Worm (Caenorhabditis elegans) whole organism, young adult: ENCODE measurements around the gene Y17G7B.3.

Source experiments
- B0035.1 ChIP-seq: sonication (generic microtip); optimal IDR thresholded peaks from 2 replicates; lab custom pipeline; 2016; ENCODE audit warnings: missing genetic modification characterization, mild to moderate bottlenecking, missing compliant biosample characterization, missing genotype, missing genetic modification reagents
- B0336.3 ChIP-seq: fragments of 200-800 bp; sonication (Bioruptor generic); IDR thresholded peaks from 2 replicates; pipeline ENCODE4 v1.3.6; 2022; ENCODE audit warnings: missing genetic modification characterization, missing compliant biosample characterization
- C17E4.6 ChIP-seq: fragments of 200-800 bp; sonication (Bioruptor generic); IDR thresholded peaks from 2 replicates; pipeline ENCODE4 v1.3.6; 2022; ENCODE audit warnings: missing genetic modification reagents, missing genetic modification characterization, missing compliant biosample characterization
- D2030.7 ChIP-seq: fragments of 200-800 bp; sonication (Bioruptor generic); IDR thresholded peaks from 2 replicates; pipeline ENCODE4 v1.3.6; 2022; ENCODE audit warnings: missing genetic modification reagents, missing genetic modification characterization, missing compliant biosample characterization
- F22D6.2 ChIP-seq: sonication (generic microtip); optimal IDR thresholded peaks from 2 replicates; lab custom pipeline; 2016; ENCODE audit warnings: mild to moderate bottlenecking, missing genetic modification characterization, missing compliant biosample characterization
- F33H1.4 ChIP-seq: fragments of 200-800 bp; sonication (Bioruptor generic); IDR thresholded peaks from 2 replicates; pipeline ENCODE4 v1.3.6; 2022; ENCODE audit warnings: missing genetic modification reagents, missing genetic modification characterization, missing compliant biosample characterization
- F37B4.10 ChIP-seq: fragments of 200-800 bp; sonication (Bioruptor generic); IDR thresholded peaks from 2 replicates; pipeline ENCODE4 v1.3.6; 2022; ENCODE audit warnings: missing genetic modification characterization, missing compliant biosample characterization
- F49E8.2 ChIP-seq: sonication (generic microtip); optimal IDR thresholded peaks from 3 replicates; lab custom pipeline; 2017; ENCODE audit warnings: missing genetic modification characterization, mild to moderate bottlenecking, missing compliant biosample characterization, antibody characterized with exemption, moderate library complexity; ENCODE audit not compliant: insufficient read depth
- K12H6.12 ChIP-seq: fragments of 200-800 bp; sonication (Bioruptor generic); optimal IDR thresholded peaks from 2 replicates; lab custom pipeline; 2018; ENCODE audit warnings: mild to moderate bottlenecking, missing genetic modification characterization, missing compliant biosample characterization
- Y53F4B.3 ChIP-seq: fragments of 200-800 bp; sonication (Bioruptor generic); IDR thresholded peaks from 2 replicates; pipeline ENCODE4 v1.3.6; 2022; ENCODE audit warnings: missing genetic modification reagents, missing genetic modification characterization, missing compliant biosample characterization
- Y53G8AR.9 ChIP-seq: fragments of 200-800 bp; sonication (Bioruptor generic); conservative IDR thresholded peaks from 2 replicates; pipeline ENCODE4 v1.3.6; 2022; ENCODE audit warnings: missing genetic modification reagents, missing genetic modification characterization, missing compliant biosample characterization
- Y67H2A.10 ChIP-seq: fragments of 200-800 bp; sonication (Bioruptor generic); conservative IDR thresholded peaks from 2 replicates; pipeline ENCODE4 v1.3.6; 2022; ENCODE audit warnings: missing genetic modification reagents, missing genetic modification characterization, missing compliant biosample characterization
- akir-1 ChIP-seq: fragments of 200-800 bp; sonication (Bioruptor generic); optimal IDR thresholded peaks from 2 replicates; lab custom pipeline; 2018; ENCODE audit warnings: mild to moderate bottlenecking, missing genetic modification characterization, moderate library complexity, missing compliant biosample characterization
- athp-1 ChIP-seq: sonication (generic microtip); optimal IDR thresholded peaks from 2 replicates; lab custom pipeline; 2017; ENCODE audit warnings: mild to moderate bottlenecking, missing genetic modification characterization, missing compliant biosample characterization
- attf-5 ChIP-seq: fragments of 200-800 bp; sonication (Bioruptor generic); optimal IDR thresholded peaks from 2 replicates; lab custom pipeline; 2018; ENCODE audit warnings: mild to moderate bottlenecking, missing genetic modification characterization, missing compliant biosample characterization
- ccch-3 ChIP-seq: fragments of 200-800 bp; sonication (Bioruptor generic); optimal IDR thresholded peaks from 2 replicates; lab custom pipeline; 2018; ENCODE audit warnings: mild to moderate bottlenecking, missing genetic modification characterization, missing compliant biosample characterization
- cebp-1 ChIP-seq, 2 experiments: fragments of 200-800 bp in 1 of 2; sonication (Bioruptor generic) in 1 of 2; sonication (generic microtip) in 1 of 2; IDR thresholded peaks in 1 of 2; optimal IDR thresholded peaks in 1 of 2; 2 replicates each; pipeline versions ENCODE4 v1.3.6 to Lab custom; 2017 to 2022; ENCODE audit warnings: missing compliant biosample characterization in 2 of 2, missing genetic modification characterization in 2 of 2, mild to moderate bottlenecking in 1 of 2, missing genetic modification reagents in 1 of 2, moderate library complexity in 1 of 2
- dox-1 ChIP-seq: fragments of 200-800 bp; sonication (Bioruptor generic); IDR thresholded peaks from 2 replicates; pipeline ENCODE4 v1.3.6; 2022; ENCODE audit warnings: missing genetic modification reagents, missing genetic modification characterization, missing compliant biosample characterization
- dpl-1 ChIP-seq: fragments of 150-350 bp; optimal IDR thresholded peaks from 2 replicates; lab custom pipeline; 2014; ENCODE audit warnings: missing biosample characterization, missing genetic modification reagents, missing genetic modification characterization
- egl-44 ChIP-seq: fragments of 200-800 bp; sonication (Bioruptor generic); IDR thresholded peaks from 2 replicates; pipeline ENCODE4 v1.3.6; 2022; ENCODE audit warnings: missing genetic modification reagents, missing genetic modification characterization, missing compliant biosample characterization
- egrh-3 ChIP-seq: fragments of 200-800 bp; sonication (Bioruptor generic); IDR thresholded peaks from 2 replicates; pipeline ENCODE4 v1.3.6; 2022; ENCODE audit warnings: missing genetic modification reagents, missing genetic modification characterization, missing compliant biosample characterization
- ekl-4 ChIP-seq: fragments of 200-800 bp; sonication (Bioruptor generic); IDR thresholded peaks from 2 replicates; pipeline ENCODE4 v1.3.6; 2022; ENCODE audit warnings: missing genetic modification reagents, missing genetic modification characterization, missing compliant biosample characterization
- hmg-20 ChIP-seq: fragments of 200-800 bp; sonication (Bioruptor generic); IDR thresholded peaks from 2 replicates; pipeline ENCODE4 v1.3.6; 2022; ENCODE audit warnings: missing genetic modification reagents, missing genetic modification characterization, missing compliant biosample characterization
- hsf-1 ChIP-seq: fragments of 200-800 bp; sonication (Bioruptor generic); IDR thresholded peaks from 2 replicates; pipeline ENCODE4 v1.3.6; 2022; ENCODE audit warnings: missing genetic modification reagents, missing genetic modification characterization, missing compliant biosample characterization
- lag-1 ChIP-seq: fragments of 200-800 bp; sonication (Bioruptor generic); IDR thresholded peaks from 2 replicates; pipeline ENCODE4 v1.3.6; 2022; ENCODE audit warnings: missing genetic modification reagents, missing genetic modification characterization, missing compliant biosample characterization
- let-526 ChIP-seq: fragments of 200-800 bp; sonication (Bioruptor generic); IDR thresholded peaks from 2 replicates; pipeline ENCODE4 v1.3.6; 2022; ENCODE audit warnings: missing genetic modification reagents, missing genetic modification characterization, missing compliant biosample characterization
- let-607 ChIP-seq, 2 experiments: fragments of 200-800 bp in 1 of 2; sonication (Bioruptor generic) in 1 of 2; sonication (generic microtip) in 1 of 2; optimal IDR thresholded peaks; 2 replicates each; lab custom pipeline; 2016 to 2018; ENCODE audit warnings: mild to moderate bottlenecking in 2 of 2, missing compliant biosample characterization in 2 of 2, missing genetic modification characterization in 2 of 2, moderate library complexity in 2 of 2, missing genotype in 1 of 2
- lin-40 ChIP-seq: sonication (generic microtip); optimal IDR thresholded peaks from 2 replicates; lab custom pipeline; 2016; ENCODE audit warnings: missing genetic modification characterization, mild to moderate bottlenecking, missing compliant biosample characterization, missing genotype, missing genetic modification reagents
- lin-54 ChIP-seq: fragments of 200-800 bp; sonication (Bioruptor generic); optimal IDR thresholded peaks from 2 replicates; lab custom pipeline; 2018; ENCODE audit warnings: mild to moderate bottlenecking, missing genetic modification characterization, missing compliant biosample characterization
- lir-1 ChIP-seq: fragments of 200-800 bp; sonication (Bioruptor generic); conservative IDR thresholded peaks from 2 replicates; pipeline ENCODE4 v1.3.6; 2022; ENCODE audit warnings: missing genetic modification reagents, missing genetic modification characterization, missing compliant biosample characterization
- mxl-1 ChIP-seq: sonication (generic microtip); optimal IDR thresholded peaks from 2 replicates; lab custom pipeline; 2016; ENCODE audit warnings: missing genetic modification characterization, missing compliant biosample characterization
- nfya-1 ChIP-seq: sonication (generic microtip); optimal IDR thresholded peaks from 2 replicates; lab custom pipeline; 2017; ENCODE audit warnings: antibody characterized with exemption, missing compliant biosample characterization, missing genetic modification characterization, borderline replicate concordance; ENCODE audit not compliant: insufficient read depth
- nfyb-1 ChIP-seq: fragments of 200-800 bp; sonication (Bioruptor generic); IDR thresholded peaks from 2 replicates; pipeline ENCODE4 v1.3.6; 2022; ENCODE audit warnings: missing genetic modification reagents, missing genetic modification characterization, missing compliant biosample characterization
- nhr-120 ChIP-seq: fragments of 200-800 bp; sonication (Bioruptor generic); IDR thresholded peaks from 2 replicates; pipeline ENCODE4 v1.3.6; 2022; ENCODE audit warnings: missing genetic modification characterization, missing compliant biosample characterization
- pha-4 ChIP-seq: fragments of 150-350 bp; sonication (generic microtip); optimal IDR thresholded peaks from 2 replicates; lab custom pipeline; 2014; ENCODE audit warnings: missing biosample characterization, missing genetic modification reagents, missing genetic modification characterization
- rpc-1 ChIP-seq, 2 experiments: fragments of 150-350 bp in 1 of 2; sonication (generic microtip) in 1 of 2; optimal IDR thresholded peaks; 2 replicates each; lab custom pipeline; 2014 to 2018; ENCODE audit warnings: missing biosample characterization in 1 of 2, missing genetic modification characterization in 1 of 2, missing genetic modification reagents in 1 of 2, missing genotype in 1 of 2
- snpc-1.3 ChIP-seq: sonication (generic microtip); optimal IDR thresholded peaks from 2 replicates; lab custom pipeline; 2017; ENCODE audit warnings: missing genetic modification characterization, mild to moderate bottlenecking, missing compliant biosample characterization, antibody characterized with exemption, moderate library complexity, missing genotype, missing genetic modification reagents; ENCODE audit not compliant: insufficient read depth
- snpc-3.4 ChIP-seq: sonication (generic microtip); optimal IDR thresholded peaks from 2 replicates; lab custom pipeline; 2017; ENCODE audit warnings: missing genetic modification characterization, mild to moderate bottlenecking, missing compliant biosample characterization, antibody characterized with exemption, moderate library complexity, missing genotype, missing genetic modification reagents
- snpc-4 ChIP-seq, 5 experiments: fragments of 150-350 bp in 1 of 5; sonication (generic microtip) in 4 of 5; optimal IDR thresholded peaks; 2 replicates each; lab custom pipeline; 2014 to 2018; ENCODE audit warnings: missing genetic modification characterization in 5 of 5, missing biosample characterization in 3 of 5, antibody characterized with exemption in 2 of 5, mild to moderate bottlenecking in 2 of 5, missing compliant biosample characterization in 2 of 5, missing genotype in 2 of 5, moderate library complexity in 2 of 5, missing genetic modification reagents in 1 of 5
- somi-1 ChIP-seq: fragments of 200-800 bp; sonication (Bioruptor generic); optimal IDR thresholded peaks from 2 replicates; lab custom pipeline; 2018; ENCODE audit warnings: mild to moderate bottlenecking, missing genetic modification characterization, missing compliant biosample characterization
- tbp1 ChIP-seq: fragments of 200-800 bp; sonication (Bioruptor generic); optimal IDR thresholded peaks from 2 replicates; lab custom pipeline; 2018; ENCODE audit warnings: mild to moderate bottlenecking, missing genetic modification characterization, missing compliant biosample characterization
- tlf-1 ChIP-seq: fragments of 200-800 bp; sonication (Bioruptor generic); optimal IDR thresholded peaks from 2 replicates; lab custom pipeline; 2018; ENCODE audit warnings: mild to moderate bottlenecking, missing genetic modification characterization, missing compliant biosample characterization
- unc-130 ChIP-seq: sonication (generic microtip); optimal IDR thresholded peaks from 2 replicates; lab custom pipeline; 2016; ENCODE audit warnings: missing genetic modification reagents, missing genetic modification characterization, missing compliant biosample characterization
- xnd-1 ChIP-seq: sonication (generic microtip); optimal IDR thresholded peaks from 2 replicates; lab custom pipeline; 2016; ENCODE audit warnings: missing genotype, missing genetic modification reagents, missing genetic modification characterization, missing compliant biosample characterization
- ztf-18 ChIP-seq: sonication (generic microtip); optimal IDR thresholded peaks from 2 replicates; lab custom pipeline; 2016; ENCODE audit warnings: missing genotype, mild to moderate bottlenecking, missing genetic modification characterization, missing compliant biosample characterization

Y17G7B.3 gene

DNA sequence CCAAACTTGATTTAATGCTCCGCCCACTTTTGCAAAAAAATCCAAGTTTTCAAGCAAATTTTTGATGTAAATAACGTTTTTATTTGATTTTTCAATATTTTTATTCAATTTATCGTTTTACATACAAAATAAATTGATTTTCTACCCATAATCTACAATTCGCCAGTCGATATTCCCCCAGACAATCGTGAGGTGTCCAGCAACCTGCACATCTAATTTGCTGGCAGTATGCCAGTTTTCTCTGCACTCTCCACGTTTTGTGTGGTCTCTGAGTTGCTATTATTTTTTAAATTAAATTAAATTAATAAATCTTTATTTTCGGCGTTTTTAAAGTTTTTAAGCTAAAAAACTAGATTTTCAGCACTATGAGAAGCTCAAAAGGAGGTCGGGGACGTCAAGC is 8.7 kb upstream of the Y17G7B.3 start (continued):
- TF ChIP-seq snpc-4 (GFP tag; optimal IDR thresholded peaks at IDR 0.05; lab: Kevin White, UChicago) (peak; percentile 23), snpc-4 (tag; optimal IDR thresholded peaks at IDR 0.05; lab: Kevin White, UChicago) (peak in 3 of 4 experiments; percentile 66 to 79 (median 66)), ztf-18 (peak; percentile 71), nfya-1 (no peak), dox-1 (GFP tag; lab: Robert Waterston, UW) (no peak), ekl-4 (GFP tag; lab: Robert Waterston, UW) (no peak; the same call in 1 of the 2 replicates), athp-1 (tag; lab: Kevin White, UChicago) (peak; percentile 89), F22D6.2 (tag; lab: Kevin White, UChicago) (peak; percentile 16), Y53G8AR.9 (GFP tag; lab: Robert Waterston, UW) (peak; percentile 92), lir-1 (GFP tag; lab: Robert Waterston, UW) (peak; percentile 88), D2030.7 (GFP tag; lab: Robert Waterston, UW) (peak; percentile 96), F37B4.10 (GFP tag; lab: Robert Waterston, UW) (no peak), nfyb-1 (GFP tag; lab: Robert Waterston, UW) (peak; percentile 84; the same call in 1 of the 2 replicates), snpc-3.4 (peak; percentile 88), xnd-1 (tag; lab: Kevin White, UChicago) (peak; percentile 4), let-607 (tag; optimal IDR thresholded peaks at IDR 0.05; lab: Kevin White, UChicago) (peak; percentile 25 to 80), tbp1 (GFP tag; lab: Kevin White, UChicago) (peak; percentile 76), ccch-3 (peak; percentile 65), snpc-1.3 (peak; percentile 87), hsf-1 (GFP tag; lab: Robert Waterston, UW) (peak; percentile 83), lin-40 (tag; lab: Kevin White, UChicago) (peak; percentile 92), F33H1.4 (GFP tag; lab: Robert Waterston, UW) (peak; percentile 93), tlf-1 (GFP tag; lab: Kevin White, UChicago) (peak; percentile 96), B0035.1 (peak; percentile 62), somi-1 (GFP tag; lab: Kevin White, UChicago) (no peak), akir-1 (no peak), mxl-1 (no peak), hmg-20 (GFP tag; lab: Robert Waterston, UW) (no peak), attf-5 (GFP tag; lab: Kevin White, UChicago) (peak; percentile 94), egl-44 (GFP tag; lab: Robert Waterston, UW) (no peak), unc-130 (GFP tag; lab: Kevin White, UChicago) (peak; percentile 44), dpl-1 (GFP tag; lab: Kevin White, UChicago) (peak; percentile 27), B0336.3 (GFP tag; lab: Robert Waterston, UW) (peak; percentile 68), egrh-3 (GFP tag; lab: Robert Waterston, UW) (peak; percentile 59), Y53F4B.3 (peak; percentile 70; the same call in 1 of the 2 replicates), pha-4 (tag; lab: Kevin White, UChicago) (peak; percentile 74), nhr-120 (GFP tag; lab: Robert Waterston, UW) (no peak), lag-1 (no peak), K12H6.12 (tag; lab: Kevin White, UChicago) (peak; percentile 82), C17E4.6 (GFP tag; lab: Robert Waterston, UW) (peak; percentile 71), cebp-1 (GFP tag; IDR thresholded peaks at IDR 0.05; lab: Robert Waterston, UW) (no peak; the same call in none of the 2 replicates), cebp-1 (tag; optimal IDR thresholded peaks at IDR 0.05; lab: Kevin White, UChicago) (peak; percentile 58), rpc-1 (optimal IDR thresholded peaks at IDR 0.05; lab: Kevin White, UChicago) (no peak), rpc-1 (tag; optimal IDR thresholded peaks at IDR 0.05; lab: Kevin White, UChicago) (no peak), F49E8.2 (tag; lab: Kevin White, UChicago) (peak; percentile 59), let-526 (GFP tag; lab: Robert Waterston, UW) (no peak), Y67H2A.10 (peak; percentile 91), lin-54 (GFP tag; lab: Kevin White, UChicago) (peak; percentile 96)
